Fruit fly (Drosophila melanogaster) whole organism, embryonic: ENCODE measurements around the gene CG10195.

Experiments
- Blimp-1 ChIP-seq: fragments of 200-800 bp; sonication (Bioruptor generic); optimal IDR thresholded peaks from 3 replicates; lab custom pipeline; 2018; ENCODE audit warnings: missing biosample characterization, missing genetic modification characterization, mild to moderate bottlenecking, moderate library complexity, missing genetic modification reagents
- CG10209 ChIP-seq: fragments of 200-800 bp; sonication (Bioruptor generic); optimal IDR thresholded peaks from 3 replicates; lab custom pipeline; 2017; ENCODE audit warnings: missing biosample characterization, mild to moderate bottlenecking, missing genetic modification characterization, missing genetic modification reagents
- CG10274 ChIP-seq: fragments of 200-800 bp; sonication (Bioruptor generic); optimal IDR thresholded peaks from 3 replicates; lab custom pipeline; 2017; ENCODE audit warnings: missing biosample characterization, mild to moderate bottlenecking, missing genetic modification characterization
- CG12236 ChIP-seq: fragments of 200-800 bp; sonication (Bioruptor generic); optimal IDR thresholded peaks from 2 replicates; lab custom pipeline; 2016; ENCODE audit warnings: missing biosample characterization, missing genetic modification characterization
- CG12744 ChIP-seq: fragments of 200-800 bp; sonication (Bioruptor generic); optimal IDR thresholded peaks from 2 replicates; lab custom pipeline; 2016; ENCODE audit warnings: missing biosample characterization, missing genetic modification characterization
- CG15514 ChIP-seq: fragments of 200-800 bp; sonication (Bioruptor generic); optimal IDR thresholded peaks from 3 replicates; lab custom pipeline; 2017; ENCODE audit warnings: missing biosample characterization, missing genetic modification characterization, mild to moderate bottlenecking, moderate library complexity, missing genetic modification reagents
- CG2889 ChIP-seq: fragments of 200-800 bp; sonication (Bioruptor generic); IDR thresholded peaks from 3 replicates; pipeline ENCODE4 v1.3.6; 2022; ENCODE audit warnings: missing biosample characterization, missing genetic modification characterization
- CG3407 ChIP-seq: fragments of 200-800 bp; sonication (Bioruptor generic); optimal IDR thresholded peaks from 2 replicates; lab custom pipeline; 2018; ENCODE audit warnings: missing biosample characterization, mild to moderate bottlenecking, missing genetic modification characterization
- CG34224 ChIP-seq: fragments of 200-800 bp; sonication (Bioruptor generic); IDR thresholded peaks from 3 replicates; pipeline ENCODE4 v1.3.6; 2022; ENCODE audit warnings: missing biosample characterization, missing genetic modification characterization; ENCODE audit not compliant: partially characterized antibody
- CG42726 ChIP-seq: fragments of 200-800 bp; sonication (Bioruptor generic); IDR thresholded peaks from 2 replicates; pipeline ENCODE4 v1.3.6; 2022; ENCODE audit warnings: missing biosample characterization, missing genetic modification characterization; ENCODE audit not compliant: partially characterized antibody
- CG4404 ChIP-seq: fragments of 200-800 bp; sonication (Bioruptor generic); IDR thresholded peaks from 2 replicates; pipeline ENCODE4 v1.3.6; 2022; ENCODE audit warnings: missing biosample characterization, missing genetic modification characterization
- CG5245 ChIP-seq: fragments of 200-800 bp; sonication (Bioruptor generic); optimal IDR thresholded peaks from 3 replicates; lab custom pipeline; 2016; ENCODE audit warnings: missing biosample characterization, missing genetic modification characterization
- CG5953 ChIP-seq: fragments of 200-800 bp; sonication (Bioruptor generic); IDR thresholded peaks from 2 replicates; pipeline ENCODE4 v1.3.6; 2022; ENCODE audit warnings: missing biosample characterization, missing genetic modification characterization
- CG7987 ChIP-seq: fragments of 200-800 bp; sonication (Bioruptor generic); optimal IDR thresholded peaks from 2 replicates; lab custom pipeline; 2018; ENCODE audit warnings: missing biosample characterization, mild to moderate bottlenecking, missing genetic modification characterization, moderate library complexity
- CG9437 ChIP-seq: fragments of 200-800 bp; sonication (Bioruptor generic); optimal IDR thresholded peaks from 2 replicates; lab custom pipeline; 2018; ENCODE audit warnings: missing biosample characterization, mild to moderate bottlenecking, missing genetic modification characterization
- CG9876 ChIP-seq: fragments of 200-800 bp; sonication (Bioruptor generic); optimal IDR thresholded peaks from 2 replicates; lab custom pipeline; 2016; ENCODE audit warnings: missing biosample characterization, missing genetic modification characterization
- Dad ChIP-seq: fragments of 200-800 bp; sonication (Bioruptor generic); optimal IDR thresholded peaks from 3 replicates; lab custom pipeline; 2016; ENCODE audit warnings: missing biosample characterization, missing genetic modification characterization
- Dbx ChIP-seq: fragments of 200-800 bp; sonication (Bioruptor generic); IDR thresholded peaks from 3 replicates; pipeline ENCODE4 v1.3.6; 2022; ENCODE audit warnings: missing biosample characterization, missing genetic modification characterization
- Drgx ChIP-seq: fragments of 200-800 bp; sonication (Bioruptor generic); IDR thresholded peaks from 2 replicates; pipeline ENCODE4 v1.3.6; 2022; ENCODE audit warnings: missing biosample characterization, missing genetic modification characterization
- Elba2 ChIP-seq: fragments of 200-800 bp; sonication (Bioruptor generic); optimal IDR thresholded peaks from 3 replicates; lab custom pipeline; 2016; ENCODE audit warnings: missing biosample characterization, missing genetic modification characterization
- Ets97D ChIP-seq: fragments of 200-800 bp; sonication (Bioruptor generic); optimal IDR thresholded peaks from 3 replicates; lab custom pipeline; 2016; ENCODE audit warnings: missing biosample characterization, missing genetic modification characterization
- Fer1 ChIP-seq: fragments of 200-800 bp; sonication (Bioruptor generic); optimal IDR thresholded peaks from 2 replicates; lab custom pipeline; 2017; ENCODE audit warnings: missing biosample characterization, mild to moderate bottlenecking, missing genetic modification characterization
- Hr3 ChIP-seq: fragments of 200-800 bp; sonication (Bioruptor generic); optimal IDR thresholded peaks from 3 replicates; lab custom pipeline; 2016; ENCODE audit warnings: missing biosample characterization, missing genetic modification characterization
- Hr51 ChIP-seq, 2 experiments: fragments of 200-800 bp; sonication (Bioruptor generic); optimal IDR thresholded peaks; 2 replicates in 1 of 2; 3 replicates in 1 of 2; lab custom pipeline; 2016 to 2018; ENCODE audit warnings: missing biosample characterization in 2 of 2, missing genetic modification characterization in 2 of 2, mild to moderate bottlenecking in 1 of 2, moderate library complexity in 1 of 2
- Myb ChIP-seq: fragments of 200-800 bp; sonication (Bioruptor generic); optimal IDR thresholded peaks from 2 replicates; lab custom pipeline; 2016; ENCODE audit warnings: missing biosample characterization, missing genetic modification characterization
- NK7.1 ChIP-seq: fragments of 200-800 bp; sonication (Bioruptor generic); optimal IDR thresholded peaks from 3 replicates; lab custom pipeline; 2016; ENCODE audit warnings: missing biosample characterization, missing genetic modification characterization
- Optix ChIP-seq: fragments of 200-800 bp; sonication (Bioruptor generic); IDR thresholded peaks from 3 replicates; pipeline ENCODE4 v1.3.6; 2022; ENCODE audit warnings: missing biosample characterization, missing genetic modification characterization
- Rfx ChIP-seq: fragments of 200-800 bp; sonication (Bioruptor generic); IDR thresholded peaks from 2 replicates; pipeline ENCODE4 v1.3.6; 2022; ENCODE audit warnings: missing biosample characterization, missing genetic modification characterization
- Scr ChIP-seq: fragments of 200-800 bp; sonication (Bioruptor generic); IDR thresholded peaks from 2 replicates; pipeline ENCODE4 v1.3.6; 2022; ENCODE audit warnings: missing biosample characterization, missing genetic modification characterization; ENCODE audit not compliant: partially characterized antibody
- Ssrp ChIP-seq: fragments of 200-800 bp; sonication (Bioruptor generic); optimal IDR thresholded peaks from 2 replicates; lab custom pipeline; 2018; ENCODE audit warnings: missing biosample characterization, mild to moderate bottlenecking, missing genetic modification characterization, moderate library complexity
- Xrp1 ChIP-seq: fragments of 200-800 bp; sonication (Bioruptor generic); IDR thresholded peaks from 2 replicates; pipeline ENCODE4 v1.3.6; 2022; ENCODE audit warnings: missing biosample characterization, missing genetic modification characterization
- bcd ChIP-seq: fragments of 200-800 bp; sonication (Bioruptor generic); optimal IDR thresholded peaks from 2 replicates; lab custom pipeline; 2017; ENCODE audit warnings: missing biosample characterization, mild to moderate bottlenecking, missing genetic modification characterization
- bowl ChIP-seq: fragments of 200-800 bp; sonication (Bioruptor generic); IDR thresholded peaks from 2 replicates; pipeline ENCODE4 v1.3.6; 2022; ENCODE audit warnings: missing biosample characterization, missing genetic modification characterization
- chif ChIP-seq, 2 experiments: fragments of 200-800 bp; sonication (Bioruptor generic); optimal IDR thresholded peaks; 3 replicates each; lab custom pipeline; 2016; ENCODE audit warnings: missing biosample characterization in 2 of 2, missing genetic modification characterization in 2 of 2
- corto ChIP-seq: fragments of 200-800 bp; sonication (Bioruptor generic); optimal IDR thresholded peaks from 2 replicates; lab custom pipeline; 2016; ENCODE audit warnings: missing biosample characterization, mild to moderate bottlenecking, missing genetic modification characterization, moderate library complexity
- dimm ChIP-seq: fragments of 200-800 bp; sonication (Bioruptor generic); IDR thresholded peaks from 2 replicates; pipeline ENCODE4 v1.3.6; 2022; ENCODE audit warnings: missing biosample characterization, missing genetic modification characterization
- ems ChIP-seq: fragments of 200-800 bp; sonication (Bioruptor generic); optimal IDR thresholded peaks from 3 replicates; lab custom pipeline; 2016; ENCODE audit warnings: missing biosample characterization, missing genetic modification characterization
- hbn ChIP-seq: fragments of 200-800 bp; sonication (Bioruptor generic); IDR thresholded peaks from 2 replicates; pipeline ENCODE4 v1.3.6; 2022; ENCODE audit warnings: missing biosample characterization, missing genetic modification characterization; ENCODE audit not compliant: partially characterized antibody
- knrl ChIP-seq: fragments of 200-800 bp; sonication (Bioruptor generic); IDR thresholded peaks from 3 replicates; pipeline ENCODE4 v1.3.6; 2022; ENCODE audit warnings: missing biosample characterization, missing genetic modification characterization; ENCODE audit not compliant: partially characterized antibody
- nom ChIP-seq: fragments of 200-800 bp; sonication (Bioruptor generic); optimal IDR thresholded peaks from 2 replicates; lab custom pipeline; 2017; ENCODE audit warnings: missing biosample characterization, missing genetic modification characterization, mild to moderate bottlenecking, moderate library complexity, missing genetic modification reagents
- oc ChIP-seq: fragments of 200-800 bp; sonication (Bioruptor generic); optimal IDR thresholded peaks from 2 replicates; lab custom pipeline; 2018; ENCODE audit warnings: missing biosample characterization, mild to moderate bottlenecking, missing genetic modification characterization, moderate library complexity
- pho ChIP-seq: fragments of 200-800 bp; sonication (Bioruptor generic); optimal IDR thresholded peaks from 2 replicates; lab custom pipeline; 2016; ENCODE audit warnings: missing biosample characterization, missing genetic modification characterization
- row ChIP-seq: fragments of 200-800 bp; sonication (Bioruptor generic); IDR thresholded peaks from 3 replicates; pipeline ENCODE4 v1.3.6; 2022; ENCODE audit warnings: missing biosample characterization, missing genetic modification characterization
- sens ChIP-seq: fragments of 200-800 bp; sonication (Bioruptor generic); peaks from one replicate; lab custom pipeline; 2016; ENCODE audit warnings: missing biosample characterization, missing genetic modification characterization
- sr ChIP-seq: fragments of 200-800 bp; sonication (Bioruptor generic); IDR thresholded peaks from 3 replicates; pipeline ENCODE4 v1.3.6; 2022; ENCODE audit warnings: missing biosample characterization, missing genetic modification characterization
- sug ChIP-seq: fragments of 200-800 bp; optimal IDR thresholded peaks from 2 replicates; lab custom pipeline; 2019; ENCODE audit warnings: missing biosample characterization, mild to moderate bottlenecking, missing genetic modification characterization, moderate library complexity
- usp ChIP-seq: fragments of >200 bp; optimal IDR thresholded peaks from 2 replicates; lab custom pipeline; 2017; ENCODE audit warnings: missing biosample characterization, missing genetic modification characterization
- vnd ChIP-seq: fragments of 200-800 bp; sonication (Bioruptor generic); IDR thresholded peaks from 3 replicates; pipeline ENCODE4 v1.3.6; 2022; ENCODE audit warnings: missing biosample characterization, missing genetic modification characterization; ENCODE audit not compliant: partially characterized antibody
- wor ChIP-seq: fragments of 200-800 bp; sonication (Bioruptor generic); IDR thresholded peaks from 2 replicates; pipeline ENCODE4 v1.3.6; 2022; ENCODE audit warnings: missing biosample characterization, missing genetic modification characterization

Gene CG10195

dm6 chr2L:19439598-19440230, 44.8 kb downstream of the CG10195 start (continued):
- TF ChIP-seq sens (GFP tag; lab: Kevin White, UChicago) (peak; percentile 91), Ets97D (GFP tag; lab: Kevin White, UChicago) (peak; percentile 8), chif (GFP tag; optimal IDR thresholded peaks at IDR 0.05; lab: Kevin White, UChicago) (peak; percentile 54 to 89), Myb (GFP tag; lab: Kevin White, UChicago) (peak; percentile 43), bcd (GFP tag; lab: Kevin White, UChicago) (peak; percentile 70), usp (GFP tag; lab: Kevin White, UChicago) (no peak), bowl (GFP tag; lab: Robert Waterston, UW) (peak; percentile 52; the same call in 1 of the 2 replicates), nom (GFP tag; lab: Kevin White, UChicago) (no peak), wor (GFP tag; lab: Robert Waterston, UW) (peak; percentile 88), row (peak; percentile 84), pho (GFP tag; lab: Kevin White, UChicago) (peak; percentile 86), knrl (no peak), CG10274 (GFP tag; lab: Kevin White, UChicago) (peak; percentile 26), ems (GFP tag; lab: Kevin White, UChicago) (peak; percentile 49), CG9437 (peak; percentile 51), CG5953 (GFP tag; lab: Robert Waterston, UW) (0 out of 2 replicates have a peak, but pooled peaks have one; percentile 45), dimm (GFP tag; lab: Robert Waterston, UW) (peak; percentile 62), sr (GFP tag; lab: Robert Waterston, UW) (no peak), CG4404 (GFP tag; lab: Robert Waterston, UW) (peak; percentile 53; the same call in 1 of the 2 replicates), CG12236 (GFP tag; lab: Kevin White, UChicago) (peak; percentile 24), vnd (GFP tag; lab: Robert Waterston, UW) (no peak), Elba2 (no peak), Optix (GFP tag; lab: Robert Waterston, UW) (peak; percentile 78), CG12744 (GFP tag; lab: Kevin White, UChicago) (peak; percentile 76), Drgx (GFP tag; lab: Robert Waterston, UW) (peak; percentile 21; the same call in 1 of the 2 replicates), sug (tag; lab: Kevin White, UChicago) (peak; percentile 35), CG10209 (GFP tag; lab: Kevin White, UChicago) (peak; percentile 73), CG9876 (GFP tag; lab: Kevin White, UChicago) (peak; percentile 59), CG34224 (GFP tag; lab: Robert Waterston, UW) (no peak), CG5245 (GFP tag; lab: Kevin White, UChicago) (peak; percentile 72), Hr51 (GFP tag; optimal IDR thresholded peaks at IDR 0.05; lab: Kevin White, UChicago) (peak; percentile 87 to 94), CG42726 (GFP tag; lab: Robert Waterston, UW) (no peak), Dad (GFP tag; lab: Kevin White, UChicago) (peak; percentile 51), Fer1 (GFP tag; lab: Kevin White, UChicago) (peak; percentile 82), CG7987 (GFP tag; lab: Kevin White, UChicago) (peak; percentile 59), Rfx (GFP tag; lab: Robert Waterston, UW) (peak; percentile 83), Ssrp (tag; lab: Kevin White, UChicago) (peak; percentile 88), CG2889 (GFP tag; lab: Robert Waterston, UW) (peak; percentile 69; the same call in 2 of the 3 replicates), CG15514 (GFP tag; lab: Kevin White, UChicago) (peak; percentile 62), NK7.1 (peak; percentile 66), Dbx (GFP tag; lab: Robert Waterston, UW) (peak; percentile 89), hbn (GFP tag; lab: Robert Waterston, UW) (no peak), Hr3 (peak; percentile 67), Scr (GFP tag; lab: Robert Waterston, UW) (0 out of 2 replicates have a peak, but pooled peaks have one; percentile 24), CG3407 (peak; percentile 61), corto (GFP tag; lab: Kevin White, UChicago) (no peak), oc (tag; lab: Kevin White, UChicago) (peak; percentile 93), Blimp-1 (peak; percentile 94), Xrp1 (GFP tag; lab: Robert Waterston, UW) (peak; percentile 80)
